Fruit fly (Drosophila melanogaster) whole organism, embryonic: ENCODE results near the gene NimC3.

Experiments used
- Atf-2 ChIP-seq: fragments of 200-800 bp; sonication (Bioruptor generic); optimal IDR thresholded peaks from 2 replicates; lab custom pipeline; 2016; ENCODE audit warnings: missing biosample characterization, missing genetic modification characterization
- Atf3 ChIP-seq: fragments of 200-800 bp; sonication (Bioruptor generic); optimal IDR thresholded peaks from 3 replicates; lab custom pipeline; 2016; ENCODE audit warnings: missing biosample characterization, missing genetic modification characterization
- CG10979 ChIP-seq: fragments of 200-800 bp; sonication (Bioruptor generic); optimal IDR thresholded peaks from 2 replicates; lab custom pipeline; 2018; ENCODE audit warnings: missing biosample characterization, mild to moderate bottlenecking, missing genetic modification characterization, moderate library complexity
- CG11085 ChIP-seq: fragments of 200-800 bp; sonication (Bioruptor generic); IDR thresholded peaks from 2 replicates; pipeline ENCODE4 v1.3.6; 2022; ENCODE audit warnings: missing biosample characterization, missing genetic modification characterization
- CG11456 ChIP-seq: fragments of 200-800 bp; sonication (Bioruptor generic); IDR thresholded peaks from 3 replicates; pipeline ENCODE4 v1.3.6; 2022; ENCODE audit warnings: missing biosample characterization, missing genetic modification characterization
- CG11696 ChIP-seq: fragments of 200-800 bp; sonication (Bioruptor generic); IDR thresholded peaks from 2 replicates; pipeline ENCODE4 v1.3.6; 2022; ENCODE audit warnings: missing biosample characterization, missing genetic modification characterization
- CG1233 ChIP-seq: fragments of 200-800 bp; sonication (Bioruptor generic); optimal IDR thresholded peaks from 4 replicates; lab custom pipeline; 2018; ENCODE audit warnings: missing biosample characterization, mild to moderate bottlenecking, missing genetic modification characterization
- CG13775 ChIP-seq: fragments of 200-800 bp; sonication (Bioruptor generic); optimal IDR thresholded peaks from 3 replicates; lab custom pipeline; 2017; ENCODE audit warnings: missing biosample characterization, mild to moderate bottlenecking, missing genetic modification characterization
- CG17568 ChIP-seq: fragments of 200-800 bp; sonication (Bioruptor generic); optimal IDR thresholded peaks from 2 replicates; lab custom pipeline; 2018; ENCODE audit warnings: missing biosample characterization, mild to moderate bottlenecking, missing genetic modification characterization, moderate library complexity
- CG18619 ChIP-seq: fragments of 200-800 bp; sonication (Bioruptor generic); optimal IDR thresholded peaks from 3 replicates; lab custom pipeline; 2017; ENCODE audit warnings: missing biosample characterization, mild to moderate bottlenecking, missing genetic modification characterization
- CG2120 ChIP-seq: fragments of 200-800 bp; sonication (Bioruptor generic); optimal IDR thresholded peaks from 3 replicates; lab custom pipeline; 2016; ENCODE audit warnings: missing biosample characterization, missing genetic modification characterization
- CG30403 ChIP-seq: fragments of 200-800 bp; sonication (Bioruptor generic); optimal IDR thresholded peaks from 3 replicates; lab custom pipeline; 2016; ENCODE audit warnings: missing biosample characterization, missing genetic modification characterization
- CG32772 ChIP-seq: fragments of 200-800 bp; sonication (Bioruptor generic); IDR thresholded peaks from 2 replicates; pipeline ENCODE4 v1.3.6; 2022; ENCODE audit warnings: missing biosample characterization, missing genetic modification characterization
- CG43689 ChIP-seq: fragments of 200-800 bp; sonication (Bioruptor generic); IDR thresholded peaks from 2 replicates; pipeline ENCODE4 v1.3.6; 2022; ENCODE audit warnings: missing biosample characterization, missing genetic modification characterization
- CG4820 ChIP-seq: fragments of 200-800 bp; sonication (Bioruptor generic); optimal IDR thresholded peaks from 3 replicates; lab custom pipeline; 2016; ENCODE audit warnings: missing biosample characterization, missing genetic modification characterization
- CG8765 ChIP-seq: fragments of 200-800 bp; sonication (Bioruptor generic); IDR thresholded peaks from 2 replicates; pipeline ENCODE4 v1.3.6; 2022; ENCODE audit warnings: missing biosample characterization, missing genetic modification characterization
- Chrac-16 ChIP-seq: fragments of 200-800 bp; sonication (Bioruptor generic); optimal IDR thresholded peaks from 3 replicates; lab custom pipeline; 2016; ENCODE audit warnings: missing biosample characterization, missing genetic modification characterization
- Doc2 ChIP-seq: fragments of 200-800 bp; sonication (Bioruptor generic); IDR thresholded peaks from 2 replicates; pipeline ENCODE4 v1.3.6; 2022; ENCODE audit warnings: missing biosample characterization, missing genetic modification characterization
- E2f2 ChIP-seq: fragments of 200-800 bp; sonication (Bioruptor generic); IDR thresholded peaks from 2 replicates; pipeline ENCODE4 v1.3.6; 2022; ENCODE audit warnings: missing biosample characterization, missing genetic modification characterization
- Elba2 ChIP-seq: fragments of 200-800 bp; sonication (Bioruptor generic); optimal IDR thresholded peaks from 3 replicates; lab custom pipeline; 2016; ENCODE audit warnings: missing biosample characterization, missing genetic modification characterization
- Fer3 ChIP-seq: fragments of 200-800 bp; sonication (Bioruptor generic); optimal IDR thresholded peaks from 2 replicates; lab custom pipeline; 2018; ENCODE audit warnings: missing biosample characterization, mild to moderate bottlenecking, missing genetic modification characterization, moderate library complexity
- Gsc ChIP-seq: fragments of 200-800 bp; sonication (Bioruptor generic); IDR thresholded peaks from 2 replicates; pipeline ENCODE4 v1.3.6; 2022; ENCODE audit warnings: missing biosample characterization, missing genetic modification characterization
- Gug ChIP-seq: fragments of 200-800 bp; sonication (Bioruptor generic); IDR thresholded peaks from 4 replicates; pipeline ENCODE4 v1.3.6; 2022; ENCODE audit warnings: missing biosample characterization, missing genetic modification characterization
- HLH3B ChIP-seq: fragments of 200-800 bp; sonication (Bioruptor generic); IDR thresholded peaks from 2 replicates; pipeline ENCODE4 v1.3.6; 2022; ENCODE audit warnings: missing biosample characterization, missing genetic modification characterization
- Lpt ChIP-seq: fragments of >200 bp; optimal IDR thresholded peaks from 2 replicates; lab custom pipeline; 2018; ENCODE audit warnings: missing biosample characterization, missing genetic modification characterization
- Pdp1 ChIP-seq, 2 experiments: fragments of 200-800 bp; sonication (Bioruptor generic); optimal IDR thresholded peaks; 3 replicates each; lab custom pipeline; 2016; ENCODE audit warnings: missing biosample characterization in 2 of 2, missing genetic modification characterization in 2 of 2, mild to moderate bottlenecking in 1 of 2, moderate library complexity in 1 of 2
- Side ChIP-seq: fragments of 200-800 bp; sonication (Bioruptor generic); optimal IDR thresholded peaks from 2 replicates; lab custom pipeline; 2016; ENCODE audit warnings: missing biosample characterization, missing genetic modification characterization
- Sox102F ChIP-seq: fragments of 200-800 bp; sonication (Bioruptor generic); optimal IDR thresholded peaks from 2 replicates; lab custom pipeline; 2018; ENCODE audit warnings: missing biosample characterization, mild to moderate bottlenecking, missing genetic modification characterization, moderate library complexity
- Stat92E ChIP-seq, 3 experiments: fragments of >200 bp in 2 of 3; fragments of 200-800 bp in 1 of 3; sonication (Bioruptor generic) in 1 of 3; optimal IDR thresholded peaks; 2 replicates each; lab custom pipeline; 2017 to 2019; ENCODE audit warnings: missing biosample characterization in 3 of 3, missing genetic modification characterization in 3 of 3, mild to moderate bottlenecking in 1 of 3, moderate library complexity in 1 of 3
- ap ChIP-seq: fragments of 200-800 bp; sonication (Bioruptor generic); IDR thresholded peaks from 2 replicates; pipeline ENCODE4 v1.3.6; 2022; ENCODE audit warnings: missing biosample characterization, missing genetic modification characterization
- bigmax ChIP-seq: fragments of 200-800 bp; sonication (Bioruptor generic); optimal IDR thresholded peaks from 2 replicates; lab custom pipeline; 2018; ENCODE audit warnings: missing biosample characterization, mild to moderate bottlenecking, missing genetic modification characterization
- bowl ChIP-seq: fragments of 200-800 bp; sonication (Bioruptor generic); IDR thresholded peaks from 2 replicates; pipeline ENCODE4 v1.3.6; 2022; ENCODE audit warnings: missing biosample characterization, missing genetic modification characterization
- esg ChIP-seq: fragments of 200-800 bp; sonication (Bioruptor generic); conservative IDR thresholded peaks from 2 replicates; pipeline ENCODE4 v1.3.6; 2022; ENCODE audit warnings: missing biosample characterization, missing genetic modification characterization
- grau ChIP-seq: fragments of 200-800 bp; optimal IDR thresholded peaks from 3 replicates; lab custom pipeline; 2019; ENCODE audit warnings: missing biosample characterization, mild to moderate bottlenecking, missing genetic modification characterization, moderate library complexity
- gsb-n ChIP-seq: fragments of 200-800 bp; sonication (Bioruptor generic); optimal IDR thresholded peaks from 3 replicates; lab custom pipeline; 2018; ENCODE audit warnings: missing biosample characterization, mild to moderate bottlenecking, missing genetic modification characterization
- ind ChIP-seq: fragments of 200-800 bp; sonication (Bioruptor generic); optimal IDR thresholded peaks from 3 replicates; lab custom pipeline; 2016; ENCODE audit warnings: missing biosample characterization, missing genetic modification characterization
- ken ChIP-seq: fragments of 200-800 bp; sonication (Bioruptor generic); IDR thresholded peaks from 3 replicates; pipeline ENCODE4 v1.3.6; 2022; ENCODE audit warnings: missing biosample characterization, missing genetic modification characterization
- lab ChIP-seq: fragments of 200-800 bp; sonication (Bioruptor generic); optimal IDR thresholded peaks from 3 replicates; lab custom pipeline; 2017; ENCODE audit warnings: missing biosample characterization, missing genetic modification characterization, mild to moderate bottlenecking, moderate library complexity, missing genetic modification reagents
- lmd ChIP-seq: fragments of 200-800 bp; sonication (Bioruptor generic); IDR thresholded peaks from 2 replicates; pipeline ENCODE4 v1.3.6; 2022; ENCODE audit warnings: missing biosample characterization, missing genetic modification characterization
- mam ChIP-seq: fragments of 200-800 bp; sonication (Bioruptor generic); optimal IDR thresholded peaks from 3 replicates; lab custom pipeline; 2016; ENCODE audit warnings: missing biosample characterization, missing genetic modification characterization
- pan ChIP-seq, 4 experiments: fragments of >200 bp in 3 of 4; fragments of 200-800 bp in 1 of 4; sonication (Bioruptor generic) in 1 of 4; optimal IDR thresholded peaks in 3 of 4; IDR thresholded peaks in 1 of 4; 2 replicates each; pipeline versions ENCODE4 v1.3.6 to Lab custom; 2017 to 2022; ENCODE audit warnings: missing biosample characterization in 2 of 4, missing genetic modification characterization in 2 of 4, mixed read lengths in 1 of 4
- phol ChIP-seq: fragments of 200-800 bp; sonication (Bioruptor generic); optimal IDR thresholded peaks from 3 replicates; lab custom pipeline; 2018; ENCODE audit warnings: missing biosample characterization, mild to moderate bottlenecking, missing genetic modification characterization, moderate library complexity
- ranshi ChIP-seq: fragments of 200-800 bp; sonication (Bioruptor generic); IDR thresholded peaks from 2 replicates; pipeline ENCODE4 v1.3.6; 2022; ENCODE audit warnings: missing biosample characterization, missing genetic modification characterization
- run ChIP-seq: fragments of 200-800 bp; sonication (Bioruptor generic); optimal IDR thresholded peaks from 3 replicates; lab custom pipeline; 2018; ENCODE audit warnings: missing biosample characterization, mild to moderate bottlenecking, missing genetic modification characterization
- sc ChIP-seq, 3 experiments: fragments of >200 bp in 2 of 3; fragments of 200-800 bp in 1 of 3; sonication (Bioruptor generic) in 1 of 3; optimal IDR thresholded peaks; 2 replicates in 2 of 3; 3 replicates in 1 of 3; lab custom pipeline; 2017; ENCODE audit warnings: mild to moderate bottlenecking in 1 of 3, missing biosample characterization in 1 of 3, missing genetic modification characterization in 1 of 3, missing genetic modification reagents in 1 of 3
- slp2 ChIP-seq: fragments of 200-800 bp; sonication (Bioruptor generic); optimal IDR thresholded peaks from 2 replicates; lab custom pipeline; 2016; ENCODE audit warnings: missing biosample characterization, missing genetic modification characterization
- tio ChIP-seq: fragments of 200-800 bp; sonication (Bioruptor generic); optimal IDR thresholded peaks from 2 replicates; lab custom pipeline; 2017; ENCODE audit warnings: missing biosample characterization, missing genetic modification characterization, inconsistent platforms
- zfh1 ChIP-seq: fragments of 200-800 bp; sonication (Bioruptor generic); IDR thresholded peaks from 3 replicates; pipeline ENCODE4 v1.3.6; 2022; ENCODE audit warnings: missing biosample characterization, missing genetic modification characterization

NimC3 gene

DNA sequence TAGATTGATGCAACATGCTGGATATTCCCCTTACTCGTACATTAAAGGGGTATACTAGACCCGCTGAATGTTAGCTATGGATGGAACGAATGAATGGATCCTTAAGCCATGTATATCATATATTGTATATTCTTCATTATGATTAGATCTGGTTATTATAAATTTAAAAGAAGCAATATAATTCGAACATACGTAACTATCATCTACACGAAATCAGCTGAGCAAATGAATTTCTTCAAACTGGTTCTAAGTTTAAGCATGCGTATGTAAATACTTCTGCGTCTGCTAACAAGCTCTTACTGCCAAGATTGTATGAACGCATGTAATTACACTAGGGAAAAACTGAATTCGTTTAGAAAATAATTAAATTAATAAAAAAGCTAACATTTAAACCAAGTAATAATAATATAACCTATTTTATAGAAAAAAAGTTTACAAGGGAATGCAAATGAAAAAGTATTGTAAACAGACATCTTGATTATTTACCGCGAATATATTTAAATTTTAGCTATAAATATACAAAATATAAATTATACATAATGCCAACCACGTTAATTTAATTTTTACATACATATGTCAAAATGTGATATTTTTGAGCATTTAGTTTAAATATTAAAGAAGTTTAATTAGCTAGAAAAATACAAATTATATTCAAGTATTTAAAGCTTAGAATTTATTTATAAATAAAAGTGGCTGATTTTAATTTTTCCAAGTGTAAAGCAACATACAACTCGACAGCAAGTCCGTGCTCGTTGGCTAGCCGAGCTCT lies 1.1 kb upstream of the NimC3 start (continued):
- TF ChIP-seq CG32772 (GFP tag; lab: Robert Waterston, UW) (peak; percentile 61), Gsc (GFP tag; lab: Robert Waterston, UW) (no peak), HLH3B (GFP tag; lab: Robert Waterston, UW) (peak; percentile 58; the same call in 1 of the 2 replicates), Gug (GFP tag; lab: Robert Waterston, UW) (peak; percentile 45; the same call in 3 of the 4 replicates), CG8765 (GFP tag; lab: Robert Waterston, UW) (peak; percentile 36; the same call in 1 of the 2 replicates), Stat92E (GFP tag; optimal IDR thresholded peaks at IDR 0.05; lab: Kevin White, UChicago) (no peak), lab (GFP tag; lab: Kevin White, UChicago) (peak; percentile 74), Pdp1 (GFP tag; optimal IDR thresholded peaks at IDR 0.05; lab: Kevin White, UChicago) (peak; percentile 0 to 47), CG11085 (GFP tag; lab: Robert Waterston, UW) (no peak), CG4820 (GFP tag; lab: Kevin White, UChicago) (peak; percentile 13), CG11696 (GFP tag; lab: Robert Waterston, UW) (0 out of 2 replicates have a peak, but pooled peaks have one; percentile 35), gsb-n (peak; percentile 71), Atf-2 (peak; percentile 54), Lpt (GFP tag; lab: Kevin White, UChicago) (no peak), Elba2 (GFP tag; lab: Kevin White, UChicago) (no peak), Sox102F (GFP tag; lab: Kevin White, UChicago) (peak; percentile 74), Chrac-16 (GFP tag; lab: Kevin White, UChicago) (peak; percentile 40), CG11456 (GFP tag; lab: Robert Waterston, UW) (no peak), Side (GFP tag; lab: Kevin White, UChicago) (peak; percentile 2), tio (GFP tag; lab: Kevin White, UChicago) (peak; percentile 39), slp2 (GFP tag; lab: Kevin White, UChicago) (peak; percentile 35), ap (GFP tag; lab: Robert Waterston, UW) (0 out of 2 replicates have a peak, but pooled peaks have one; percentile 5), Fer3 (tag; lab: Kevin White, UChicago) (peak; percentile 36), CG17568 (peak; percentile 43), lmd (GFP tag; lab: Robert Waterston, UW) (peak; percentile 47; the same call in 1 of the 2 replicates), phol (peak; percentile 79), E2f2 (GFP tag; lab: Robert Waterston, UW) (peak; percentile 45; the same call in 1 of the 2 replicates), run (no peak), CG30403 (GFP tag; lab: Kevin White, UChicago) (peak; percentile 71), Doc2 (GFP tag; lab: Robert Waterston, UW) (no peak), CG1233 (GFP tag; lab: Kevin White, UChicago) (peak; percentile 52), sc (optimal IDR thresholded peaks at IDR 0.05; lab: Kevin White, UChicago) (no peak), sc (GFP tag; optimal IDR thresholded peaks at IDR 0.05; lab: Kevin White, UChicago) (peak; percentile 51), ind (GFP tag; lab: Kevin White, UChicago) (peak; percentile 39), CG10979 (tag; lab: Kevin White, UChicago) (peak; percentile 82), Atf3 (GFP tag; lab: Kevin White, UChicago) (peak; percentile 7), pan (optimal IDR thresholded peaks at IDR 0.05; lab: Kevin White, UChicago) (peak in 1 of 2 experiments; percentile 4), pan (GFP tag; optimal IDR thresholded peaks at IDR 0.05 in 1 of 2, IDR thresholded peaks at IDR 0.05 in 1 of 2) (peak in 1 of 2 experiments; percentile 69), ken (GFP tag; lab: Robert Waterston, UW) (peak; percentile 39; the same call in 1 of the 3 replicates), grau (tag; lab: Kevin White, UChicago) (peak; percentile 79), zfh1 (GFP tag; lab: Robert Waterston, UW) (peak; percentile 80), CG18619 (GFP tag; lab: Kevin White, UChicago) (peak; percentile 74), esg (GFP tag; lab: Robert Waterston, UW) (peak; percentile 53), ranshi (GFP tag; lab: Robert Waterston, UW) (peak; percentile 61), mam (GFP tag; lab: Kevin White, UChicago) (peak; percentile 59), CG2120 (GFP tag; lab: Kevin White, UChicago) (peak; percentile 65), CG13775 (peak; percentile 56), bowl (0 out of 2 replicates have a peak, but pooled peaks have one; percentile 27), bigmax (GFP tag; lab: Kevin White, UChicago) (no peak), CG43689 (GFP tag; lab: Robert Waterston, UW) (0 out of 2 replicates have a peak, but pooled peaks have one; percentile 24)
